Worm (Caenorhabditis elegans) whole organism, L3 larva: ENCODE measurements around the gene F42A10.9.

ENCODE experiments used
- ZK546.5 ChIP-seq: sonication (generic microtip); optimal IDR thresholded peaks from 2 replicates; lab custom pipeline; 2017; ENCODE audit warnings: missing biosample characterization, missing genetic modification characterization
- ama-1 ChIP-seq: fragments of 150-350 bp; optimal IDR thresholded peaks from 2 replicates; lab custom pipeline; 2018
- ceh-82 ChIP-seq: fragments of 150-350 bp; optimal IDR thresholded peaks from 2 replicates; lab custom pipeline; 2014; ENCODE audit warnings: missing biosample characterization, missing genetic modification characterization
- daf-12 ChIP-seq: fragments of 150-350 bp; optimal IDR thresholded peaks from 2 replicates; lab custom pipeline; 2014; ENCODE audit warnings: missing biosample characterization, missing genetic modification reagents, missing genetic modification characterization
- fkh-10 ChIP-seq: sonication (generic microtip); optimal IDR thresholded peaks from 2 replicates; lab custom pipeline; 2017; ENCODE audit warnings: missing biosample characterization, missing genetic modification reagents, missing genetic modification characterization
- fkh-2 ChIP-seq: fragments of 150-350 bp; optimal IDR thresholded peaks from 2 replicates; lab custom pipeline; 2014; ENCODE audit warnings: missing biosample characterization, missing genetic modification reagents, missing genetic modification characterization
- jun-1 ChIP-seq: fragments of 150-350 bp; optimal IDR thresholded peaks from 2 replicates; lab custom pipeline; 2014; ENCODE audit warnings: missing biosample characterization, missing genetic modification reagents, missing genetic modification characterization
- nfya-1 ChIP-seq: sonication (generic microtip); optimal IDR thresholded peaks from 2 replicates; lab custom pipeline; 2017; ENCODE audit warnings: missing genetic modification characterization, mild to moderate bottlenecking, missing compliant biosample characterization, antibody characterized with exemption, moderate library complexity; ENCODE audit not compliant: insufficient read depth
- nhr-237 ChIP-seq: fragments of 150-350 bp; optimal IDR thresholded peaks from 2 replicates; lab custom pipeline; 2014; ENCODE audit warnings: missing biosample characterization, missing genetic modification characterization
- nhr-76 ChIP-seq: fragments of 150-350 bp; sonication (generic microtip); optimal IDR thresholded peaks from 5 replicates; lab custom pipeline; 2014; ENCODE audit warnings: missing biosample characterization, missing genetic modification characterization
- pha-4 ChIP-seq: fragments of 150-350 bp; optimal IDR thresholded peaks from 2 replicates; lab custom pipeline; 2014; ENCODE audit warnings: missing biosample characterization, missing genetic modification reagents, missing genetic modification characterization
- sea-2 ChIP-seq: fragments of 150-350 bp; sonication (generic microtip); optimal IDR thresholded peaks from 4 replicates; lab custom pipeline; 2014; ENCODE audit warnings: missing biosample characterization, missing genetic modification reagents, missing genetic modification characterization
- unc-39 ChIP-seq: sonication (generic microtip); optimal IDR thresholded peaks from 4 replicates; lab custom pipeline; 2017; ENCODE audit warnings: missing biosample characterization, missing genetic modification characterization
- ztf-4 ChIP-seq: fragments of 150-350 bp; optimal IDR thresholded peaks from 2 replicates; lab custom pipeline; 2014; ENCODE audit warnings: missing biosample characterization, missing genetic modification characterization

ce11 chrIII:6206161-6206853, 41.9 kb downstream of the F42A10.9 start, which contains the start of the genes sna-3 and rps-3:
- TF ChIP-seq nhr-237 (tag; lab: Kevin White, UChicago) (no peak), ztf-4 (no peak), ama-1 (lab: Kevin White, UChicago) (peak; percentile 40), pha-4 (tag; lab: Kevin White, UChicago) (peak; percentile 92), nhr-76 (tag; lab: Kevin White, UChicago) (no peak), nfya-1 (tag; lab: Kevin White, UChicago) (peak; percentile 90), ZK546.5 (tag; lab: Kevin White, UChicago) (no peak), fkh-2 (no peak), sea-2 (GFP tag; lab: Kevin White, UChicago) (no peak), ceh-82 (no peak), unc-39 (tag; lab: Kevin White, UChicago) (no peak), jun-1 (peak; percentile 8), daf-12 (tag; lab: Kevin White, UChicago) (no peak), fkh-10 (GFP tag; lab: Kevin White, UChicago) (no peak)
